Fruit fly (Drosophila melanogaster): Measurements from ENCODE around the gene CG31917.

DNA sequence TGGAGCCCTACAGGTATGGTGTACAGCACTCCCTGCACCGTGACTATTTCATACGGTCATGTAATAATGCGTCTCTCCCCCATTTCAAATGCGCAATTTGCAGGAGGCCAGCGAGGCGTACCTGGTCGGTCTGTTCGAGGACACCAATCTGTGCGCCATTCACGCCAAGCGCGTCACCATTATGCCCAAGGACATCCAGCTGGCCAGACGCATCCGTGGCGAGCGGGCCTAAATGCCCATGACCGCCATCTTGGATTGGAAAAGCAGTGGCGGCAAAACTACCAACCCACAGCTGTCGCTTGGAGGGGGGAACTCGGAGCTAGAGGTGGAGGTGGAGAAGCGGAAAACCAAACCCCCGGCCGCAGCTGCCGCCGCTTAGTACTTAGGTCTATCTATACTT, 44.9 kb upstream of the CG31917 start:
- TF ChIP-seq CG10462 (GFP tag; optimal IDR thresholded peaks at IDR 0.05) (no peak), jing (GFP tag; optimal IDR thresholded peaks at IDR 0.05) (no peak), ato (GFP tag; IDR thresholded peaks at IDR 0.05; ENCODE audit: partially characterized antibody) (no peak)

Data from whole organism, embryonic.